Fruit fly (Drosophila melanogaster) whole organism, prepupa: ENCODE results near the gene Bx42.

Experiments used
- CG15336 ChIP-seq: fragments of 200-800 bp; sonication (Bioruptor generic); IDR thresholded peaks from 2 replicates; pipeline ENCODE4 v1.3.6; 2022; ENCODE audit warnings: missing biosample characterization, missing genetic modification characterization
- CG6854 ChIP-seq: fragments of 200-800 bp; sonication (Bioruptor generic); optimal IDR thresholded peaks from 2 replicates; lab custom pipeline; 2017; ENCODE audit warnings: missing biosample characterization, mild to moderate bottlenecking, missing genetic modification characterization
- Hr39 ChIP-seq: fragments of 200-800 bp; sonication (Bioruptor generic); optimal IDR thresholded peaks from 2 replicates; lab custom pipeline; 2016; ENCODE audit warnings: missing biosample characterization, missing genetic modification characterization
- Sox102F ChIP-seq: fragments of 200-800 bp; sonication (Bioruptor generic); optimal IDR thresholded peaks from 2 replicates; lab custom pipeline; 2016; ENCODE audit warnings: missing biosample characterization, mild to moderate bottlenecking, missing genetic modification characterization
- Sox15 ChIP-seq: fragments of 200-800 bp; sonication (Bioruptor generic); optimal IDR thresholded peaks from 3 replicates; lab custom pipeline; 2016; ENCODE audit warnings: missing biosample characterization, missing genetic modification characterization
- spab ChIP-seq: fragments of 200-800 bp; sonication (Bioruptor generic); optimal IDR thresholded peaks from 2 replicates; lab custom pipeline; 2017; ENCODE audit warnings: missing biosample characterization, mild to moderate bottlenecking, missing genetic modification characterization, missing genetic modification reagents
- topi ChIP-seq: fragments of 200-800 bp; sonication (Bioruptor generic); optimal IDR thresholded peaks from 3 replicates; lab custom pipeline; 2016; ENCODE audit warnings: missing biosample characterization, missing genetic modification characterization

DNA sequence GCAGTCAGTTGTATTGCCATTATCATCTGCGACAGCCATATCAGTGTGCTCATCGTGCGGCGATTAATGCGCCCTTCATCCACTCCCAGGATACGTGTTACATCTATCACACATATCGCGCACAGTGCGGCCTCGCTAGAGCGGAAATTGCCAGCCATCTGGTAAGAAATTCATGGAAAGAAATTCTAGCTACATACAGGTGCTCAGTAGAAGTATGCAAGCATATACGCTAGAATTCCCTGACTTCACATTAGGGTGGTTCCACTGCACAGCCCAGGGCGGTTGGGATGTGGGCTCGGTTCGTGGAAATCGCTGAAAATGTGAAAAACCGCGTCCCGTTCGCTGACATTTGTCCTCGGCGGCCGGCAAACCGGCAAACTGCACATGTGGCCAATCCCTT, 34.8 kb upstream of the Bx42 start:
- TF ChIP-seq spab (GFP tag; lab: Kevin White, UChicago) (no peak), Hr39 (GFP tag; lab: Kevin White, UChicago) (peak; percentile 73), topi (GFP tag; lab: Kevin White, UChicago) (peak; percentile 65), Sox15 (GFP tag; lab: Kevin White, UChicago) (peak; percentile 38), Sox102F (GFP tag; lab: Kevin White, UChicago) (peak; percentile 59), CG15336 (GFP tag; lab: Robert Waterston, UW) (peak; percentile 72), CG6854 (no peak)
